Worm (Caenorhabditis elegans) whole organism, L3 larva: ENCODE results near the gene elo-5.
A peak's percentile ranks its signal among the peaks of the same experiment; 100 is the strongest.

ENCODE experiments used
- R02D3.7 ChIP-seq: fragments of 150-350 bp; optimal IDR thresholded peaks from 2 replicates; lab custom pipeline; 2014; ENCODE audit warnings: missing biosample characterization, missing genetic modification characterization
- ZK546.5 ChIP-seq: sonication (generic microtip); optimal IDR thresholded peaks from 2 replicates; lab custom pipeline; 2017; ENCODE audit warnings: missing biosample characterization, missing genetic modification characterization
- ama-1 ChIP-seq: fragments of 150-350 bp; optimal IDR thresholded peaks from 2 replicates; lab custom pipeline; 2018
- ceh-16 ChIP-seq: sonication (generic microtip); optimal IDR thresholded peaks from 2 replicates; lab custom pipeline; 2017; ENCODE audit warnings: missing biosample characterization, missing genetic modification characterization
- ceh-28 ChIP-seq: fragments of 150-350 bp; optimal IDR thresholded peaks from 2 replicates; lab custom pipeline; 2014; ENCODE audit warnings: missing biosample characterization, missing genetic modification reagents, missing genetic modification characterization
- ceh-82 ChIP-seq: fragments of 150-350 bp; optimal IDR thresholded peaks from 2 replicates; lab custom pipeline; 2014; ENCODE audit warnings: missing biosample characterization, missing genetic modification characterization
- ceh-9 ChIP-seq: sonication (generic microtip); optimal IDR thresholded peaks from 2 replicates; lab custom pipeline; 2018; ENCODE audit warnings: missing biosample characterization, missing genetic modification characterization
- daf-12 ChIP-seq: fragments of 150-350 bp; optimal IDR thresholded peaks from 2 replicates; lab custom pipeline; 2014; ENCODE audit warnings: missing biosample characterization, missing genetic modification reagents, missing genetic modification characterization
- egl-27 ChIP-seq: sonication (generic microtip); optimal IDR thresholded peaks from 4 replicates; lab custom pipeline; 2017; ENCODE audit warnings: missing biosample characterization, missing genetic modification reagents, missing genetic modification characterization
- egl-5 ChIP-seq: fragments of 150-350 bp; optimal IDR thresholded peaks from 2 replicates; lab custom pipeline; 2017; ENCODE audit warnings: missing biosample characterization, missing genetic modification reagents, missing genetic modification characterization, inconsistent platforms
- elt-2 ChIP-seq: sonication (generic microtip); optimal IDR thresholded peaks from 2 replicates; lab custom pipeline; 2016; ENCODE audit warnings: missing genetic modification reagents, mild to moderate bottlenecking, missing genetic modification characterization, missing compliant biosample characterization
- fkh-2 ChIP-seq: fragments of 150-350 bp; optimal IDR thresholded peaks from 2 replicates; lab custom pipeline; 2014; ENCODE audit warnings: missing biosample characterization, missing genetic modification reagents, missing genetic modification characterization
- hmg-11 ChIP-seq: sonication (generic microtip); optimal IDR thresholded peaks from 2 replicates; lab custom pipeline; 2016; ENCODE audit warnings: missing genetic modification characterization, missing compliant biosample characterization
- jun-1 ChIP-seq: fragments of 150-350 bp; optimal IDR thresholded peaks from 2 replicates; lab custom pipeline; 2014; ENCODE audit warnings: missing biosample characterization, missing genetic modification reagents, missing genetic modification characterization
- lin-15B ChIP-seq: fragments of 150-350 bp; optimal IDR thresholded peaks from 2 replicates; lab custom pipeline; 2014; ENCODE audit warnings: missing biosample characterization, missing genetic modification characterization
- lin-39 ChIP-seq: fragments of 150-350 bp; optimal IDR thresholded peaks from 2 replicates; lab custom pipeline; 2018; ENCODE audit warnings: missing biosample characterization, missing genetic modification reagents, missing genetic modification characterization
- lsy-12 ChIP-seq: sonication (generic microtip); optimal IDR thresholded peaks from 2 replicates; lab custom pipeline; 2016; ENCODE audit warnings: mild to moderate bottlenecking, missing genetic modification characterization, missing compliant biosample characterization
- mdl-1 ChIP-seq: fragments of 150-350 bp; optimal IDR thresholded peaks from 2 replicates; lab custom pipeline; 2014; ENCODE audit warnings: missing biosample characterization, missing genetic modification characterization
- mml-1 ChIP-seq: fragments of 150-350 bp; sonication (generic microtip); optimal IDR thresholded peaks from 3 replicates; lab custom pipeline; 2014; ENCODE audit warnings: missing biosample characterization, missing genetic modification characterization
- nfya-1 ChIP-seq: sonication (generic microtip); optimal IDR thresholded peaks from 2 replicates; lab custom pipeline; 2017; ENCODE audit warnings: missing genetic modification characterization, mild to moderate bottlenecking, missing compliant biosample characterization, antibody characterized with exemption, moderate library complexity; ENCODE audit not compliant: insufficient read depth
- nhr-11 ChIP-seq: fragments of 150-350 bp; optimal IDR thresholded peaks from 2 replicates; lab custom pipeline; 2014; ENCODE audit warnings: missing biosample characterization, missing genetic modification characterization
- nhr-23 ChIP-seq: fragments of 150-350 bp; optimal IDR thresholded peaks from 2 replicates; lab custom pipeline; 2014; ENCODE audit warnings: missing biosample characterization, missing genetic modification reagents, missing genetic modification characterization
- nhr-25 ChIP-seq: sonication (generic microtip); optimal IDR thresholded peaks from 2 replicates; lab custom pipeline; 2017; ENCODE audit warnings: missing biosample characterization, missing genetic modification characterization
- nhr-43 ChIP-seq: sonication (generic microtip); optimal IDR thresholded peaks from 2 replicates; lab custom pipeline; 2016; ENCODE audit warnings: mild to moderate bottlenecking, missing genetic modification characterization, missing compliant biosample characterization; ENCODE audit not compliant: poor library complexity, severe bottlenecking
- nhr-67 ChIP-seq: fragments of 150-350 bp; optimal IDR thresholded peaks from 2 replicates; lab custom pipeline; 2014; ENCODE audit warnings: missing biosample characterization, missing genetic modification characterization
- nhr-77 ChIP-seq: fragments of 150-350 bp; optimal IDR thresholded peaks from 2 replicates; lab custom pipeline; 2014; ENCODE audit warnings: missing biosample characterization, missing genetic modification characterization
- pha-4 ChIP-seq: fragments of 150-350 bp; optimal IDR thresholded peaks from 2 replicates; lab custom pipeline; 2014; ENCODE audit warnings: missing biosample characterization, missing genetic modification reagents, missing genetic modification characterization
- pqm-1 ChIP-seq: fragments of 150-350 bp; optimal IDR thresholded peaks from 2 replicates; lab custom pipeline; 2017; ENCODE audit warnings: missing biosample characterization, missing genetic modification characterization, inconsistent platforms
- skn-1 ChIP-seq: fragments of 150-350 bp; optimal IDR thresholded peaks from 2 replicates; lab custom pipeline; 2014; ENCODE audit warnings: missing biosample characterization, missing genetic modification characterization
- snpc-4 ChIP-seq: fragments of 150-350 bp; optimal IDR thresholded peaks from 2 replicates; lab custom pipeline; 2014; ENCODE audit warnings: missing biosample characterization, missing genetic modification characterization
- tbx-2 ChIP-seq: sonication (generic microtip); optimal IDR thresholded peaks from 2 replicates; lab custom pipeline; 2016; ENCODE audit warnings: mild to moderate bottlenecking, missing genetic modification characterization, missing compliant biosample characterization
- unc-62 ChIP-seq: fragments of 150-350 bp; sonication (generic microtip); optimal IDR thresholded peaks from 4 replicates; lab custom pipeline; 2014; ENCODE audit warnings: missing biosample characterization, missing genetic modification reagents, missing genetic modification characterization
- zag-1 ChIP-seq: fragments of 150-350 bp; optimal IDR thresholded peaks from 2 replicates; lab custom pipeline; 2014; ENCODE audit warnings: missing biosample characterization, missing genetic modification characterization
- ztf-11 ChIP-seq: fragments of 150-350 bp; optimal IDR thresholded peaks from 2 replicates; lab custom pipeline; 2014; ENCODE audit warnings: missing biosample characterization, missing genetic modification characterization
- ztf-4 ChIP-seq: fragments of 150-350 bp; optimal IDR thresholded peaks from 2 replicates; lab custom pipeline; 2014; ENCODE audit warnings: missing biosample characterization, missing genetic modification characterization

The elo-5 gene

DNA sequence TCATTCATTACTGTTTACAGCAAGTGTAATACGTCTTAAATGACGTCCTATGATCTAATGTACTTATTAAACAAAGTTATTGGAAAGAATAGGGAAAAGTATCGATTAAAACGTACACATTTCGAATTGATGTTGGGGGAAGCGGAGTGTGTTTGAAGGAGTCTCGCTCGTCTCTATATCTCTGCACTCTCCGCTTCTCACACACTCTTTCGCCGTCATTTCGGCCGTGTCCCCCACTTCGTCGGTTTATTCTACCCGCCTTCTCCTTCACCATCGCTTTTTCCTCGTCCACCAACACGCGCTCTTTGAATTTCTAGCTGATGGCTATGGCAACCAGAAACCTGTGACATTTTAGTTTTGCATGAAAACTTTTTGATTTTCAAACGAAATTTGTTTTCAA lies 8.1 kb downstream of the elo-5 start:
- TF ChIP-seq ama-1 (lab: Kevin White, UChicago) = peak; percentile 60
- TF ChIP-seq lin-15B (tag; lab: Kevin White, UChicago) = peak; percentile 70
- TF ChIP-seq elt-2 (tag; lab: Kevin White, UChicago) = peak; percentile 25
- peak; percentile 37 for TF ChIP-seq pha-4
- TF ChIP-seq snpc-4 (tag; lab: Kevin White, UChicago) = no peak
- TF ChIP-seq hmg-11 (tag; lab: Kevin White, UChicago) = peak; percentile 53
- no peak for TF ChIP-seq ceh-9 (tag; lab: Kevin White, UChicago)
- TF ChIP-seq lin-39 (tag; lab: Kevin White, UChicago) = peak; percentile 31
- TF ChIP-seq ceh-28 (tag; lab: Kevin White, UChicago) = peak; percentile 70
- TF ChIP-seq nhr-23 = no peak
- TF ChIP-seq tbx-2 (tag; lab: Kevin White, UChicago) = no peak
- TF ChIP-seq nhr-25 (tag; lab: Kevin White, UChicago) = peak; percentile 58
- TF ChIP-seq nhr-67 (tag; lab: Kevin White, UChicago) = no peak
- peak; percentile 39 for TF ChIP-seq nfya-1 (tag; lab: Kevin White, UChicago)

DNA sequence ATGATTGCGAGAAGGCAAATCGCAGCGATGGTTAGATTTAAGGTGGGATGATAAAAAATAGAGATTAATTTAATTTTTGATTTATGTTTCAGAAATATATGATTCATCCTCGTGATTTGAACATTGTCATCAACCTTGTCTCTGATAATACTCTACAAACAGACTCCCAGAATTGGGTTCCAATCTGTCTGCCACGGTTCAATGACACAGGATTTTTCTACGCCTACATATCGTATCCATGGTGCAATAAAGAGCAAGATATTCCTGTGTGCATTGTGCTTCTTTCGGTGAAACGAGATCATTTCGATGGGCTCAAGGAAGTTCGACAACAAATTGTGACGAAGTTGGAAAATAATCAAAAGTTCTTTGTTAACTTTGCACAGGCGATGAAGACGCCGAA lies 9.0 kb downstream of the elo-5 start:
- TF ChIP-seq ama-1 (lab: Kevin White, UChicago) = peak; percentile 50
- no peak for TF ChIP-seq nhr-11 (tag; lab: Kevin White, UChicago)

- TF ChIP-seq ceh-82 = no peak
- no peak for TF ChIP-seq egl-5
- no peak for TF ChIP-seq ztf-4 (tag; lab: Kevin White, UChicago)
- TF ChIP-seq lsy-12 = no peak
- TF ChIP-seq mdl-1 = no peak
- no peak for TF ChIP-seq pqm-1 (tag; lab: Kevin White, UChicago)
- no peak for TF ChIP-seq jun-1
- TF ChIP-seq fkh-2 (tag; lab: Kevin White, UChicago) = no peak
- TF ChIP-seq zag-1 = no peak
- TF ChIP-seq ZK546.5 = no peak
- no peak for TF ChIP-seq nhr-25 (tag; lab: Kevin White, UChicago)
- no peak for TF ChIP-seq nhr-23
- no peak for TF ChIP-seq unc-62 (GFP tag; lab: Kevin White, UChicago)
- no peak for TF ChIP-seq snpc-4 (tag; lab: Kevin White, UChicago)
- no peak for TF ChIP-seq tbx-2 (tag; lab: Kevin White, UChicago)
- TF ChIP-seq lin-15B (tag; lab: Kevin White, UChicago) = no peak
- TF ChIP-seq ceh-9 (tag; lab: Kevin White, UChicago) = no peak
Measured at ce11 chrIV:5366567-5366966, 10.3 kb downstream of the elo-5 start, which contains the start of gene sand-1. Gene sand-1 (plus strand): TSS chrIV:5366867.

DNA sequence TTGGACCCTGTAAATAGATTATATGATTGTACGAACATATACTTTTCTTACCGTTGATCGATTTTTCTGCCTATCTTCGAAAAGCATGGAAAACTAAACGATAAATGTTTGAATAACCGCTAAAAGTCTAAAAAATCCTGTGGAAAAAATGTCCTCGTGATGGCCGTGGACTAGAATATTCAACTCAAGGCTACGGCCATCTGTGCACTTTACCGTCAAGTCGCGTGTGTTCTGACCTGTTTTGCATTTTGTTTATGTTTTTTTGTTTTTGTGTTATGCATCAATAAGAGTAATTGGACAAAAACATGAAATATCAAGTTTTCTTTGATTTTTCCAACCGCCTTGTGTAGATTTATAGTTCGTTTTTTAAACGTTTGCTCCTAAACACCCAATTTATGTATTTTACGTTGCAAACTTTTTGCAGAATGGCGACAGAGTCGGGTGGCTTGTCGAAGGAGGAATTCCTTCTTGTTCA lies 12.7 kb downstream of the elo-5 start, which contains the start of the genes hda-6 and F41H10.4:
Gene hda-6 (minus strand): TSS at position 172 of the 475 bp plus-strand sequence.
Gene F41H10.4 (plus strand): TSS at position 425 of the 475 bp plus-strand sequence.
- peak; percentile 93 for TF ChIP-seq lin-15B (tag; lab: Kevin White, UChicago)
- TF ChIP-seq R02D3.7 = no peak
- peak; percentile 75 for TF ChIP-seq pha-4
- peak; percentile 28 for TF ChIP-seq elt-2 (tag; lab: Kevin White, UChicago)
- TF ChIP-seq daf-12 (tag; lab: Kevin White, UChicago) = no peak
- peak; percentile 97 for TF ChIP-seq nhr-25 (tag; lab: Kevin White, UChicago)
- peak; percentile 85 for TF ChIP-seq nhr-43
- TF ChIP-seq lin-39 (tag; lab: Kevin White, UChicago) = peak; percentile 33
- peak; percentile 75 for TF ChIP-seq nhr-23
- no peak for TF ChIP-seq egl-27 (tag; lab: Kevin White, UChicago)
- TF ChIP-seq ceh-28 (tag; lab: Kevin White, UChicago) = no peak
- TF ChIP-seq ceh-16 (tag; lab: Kevin White, UChicago) = no peak
- TF ChIP-seq mdl-1 = no peak
- TF ChIP-seq mml-1 (tag; lab: Kevin White, UChicago) = no peak
- peak; percentile 9 for TF ChIP-seq skn-1 (tag; lab: Kevin White, UChicago)
- peak; percentile 75 for TF ChIP-seq nfya-1 (tag; lab: Kevin White, UChicago)
- peak; percentile 92 for TF ChIP-seq snpc-4 (tag; lab: Kevin White, UChicago)
- no peak for TF ChIP-seq ztf-11 (tag; lab: Kevin White, UChicago)
- no peak for TF ChIP-seq ZK546.5
- TF ChIP-seq egl-5 = peak; percentile 73
- TF ChIP-seq nhr-77 = no peak
- TF ChIP-seq, all 47 proteins: peak for 11
